Worm (Caenorhabditis elegans) whole organism, midembryonic: ENCODE results near the gene haf-3.
"Not testable (repeated sequence)": the region's sequence is repeated elsewhere in the genome, so short reads cannot be mapped to it uniquely, and the experiment has no call there.

Source experiments
- T22C8.4 ChIP-seq: fragments of 200-800 bp; sonication (Bioruptor generic); IDR thresholded peaks from 2 replicates; pipeline ENCODE4 v1.3.6; 2022; ENCODE audit warnings: missing genetic modification characterization, missing compliant biosample characterization
- flt-1 ChIP-seq: fragments of 200-800 bp; sonication (Bioruptor generic); IDR thresholded peaks from 2 replicates; pipeline ENCODE4 v1.3.6; 2022; ENCODE audit warnings: missing genetic modification characterization, missing compliant biosample characterization
- klf-2 ChIP-seq: fragments of 200-800 bp; sonication (Bioruptor generic); conservative IDR thresholded peaks from 2 replicates; pipeline ENCODE4 v1.3.6; 2022; ENCODE audit warnings: missing genetic modification reagents, missing genetic modification characterization, missing compliant biosample characterization
- med-1 ChIP-seq: sonication (generic microtip); optimal IDR thresholded peaks from 2 replicates; lab custom pipeline; 2017; ENCODE audit warnings: missing genetic modification characterization, mild to moderate bottlenecking, missing compliant biosample characterization, antibody characterized with exemption, missing genetic modification reagents; ENCODE audit not compliant: insufficient read depth

ce11 chrV:15752941-15753340, 13.0 kb downstream of the haf-3 start, which contains the start of gene str-5:
- not testable (repeated sequence) for TF ChIP-seq med-1; T22C8.4; klf-2; flt-1 (GFP tag; lab: Robert Waterston, UW)
